Worm (Caenorhabditis elegans) whole organism, late embryonic: ENCODE data around the gene fbxb-26.

Source experiments
- C08G9.2 ChIP-seq: sonication (generic microtip); optimal IDR thresholded peaks from 2 replicates; lab custom pipeline; 2016; ENCODE audit warnings: mild to moderate bottlenecking, missing genetic modification characterization, moderate library complexity, missing compliant biosample characterization
- C38D4.7 ChIP-seq: fragments of 200-800 bp; sonication (Bioruptor generic); optimal IDR thresholded peaks from 2 replicates; lab custom pipeline; 2018; ENCODE audit warnings: mild to moderate bottlenecking, missing genetic modification characterization, moderate library complexity, missing compliant biosample characterization
- K02D7.2 ChIP-seq: sonication (generic microtip); optimal IDR thresholded peaks from 2 replicates; lab custom pipeline; 2017; ENCODE audit warnings: mild to moderate bottlenecking, missing genetic modification characterization, missing compliant biosample characterization
- K09A11.1 ChIP-seq: sonication (generic microtip); optimal IDR thresholded peaks from 2 replicates; lab custom pipeline; 2017; ENCODE audit warnings: antibody characterized with exemption, mild to moderate bottlenecking, missing genetic modification characterization, missing compliant biosample characterization; ENCODE audit not compliant: insufficient read depth
- T23F11.4 ChIP-seq: fragments of 200-800 bp; sonication (Bioruptor generic); optimal IDR thresholded peaks from 2 replicates; lab custom pipeline; 2018; ENCODE audit warnings: mild to moderate bottlenecking, missing genetic modification characterization, missing compliant biosample characterization
- ahr-1 ChIP-seq: sonication (generic microtip); optimal IDR thresholded peaks from 2 replicates; lab custom pipeline; 2016; ENCODE audit warnings: missing genetic modification characterization, missing compliant biosample characterization
- ama-1 ChIP-seq: fragments of 150-350 bp; optimal IDR thresholded peaks from 2 replicates; lab custom pipeline; 2014
- ceh-18 ChIP-seq: sonication (generic microtip); optimal IDR thresholded peaks from 2 replicates; lab custom pipeline; 2016; ENCODE audit warnings: missing genetic modification characterization, missing compliant biosample characterization
- ceh-19 ChIP-seq: fragments of 200-800 bp; sonication (Bioruptor generic); optimal IDR thresholded peaks from 2 replicates; lab custom pipeline; 2018; ENCODE audit warnings: mild to moderate bottlenecking, missing genetic modification characterization, missing compliant biosample characterization
- ceh-22 ChIP-seq: sonication (generic microtip); optimal IDR thresholded peaks from 2 replicates; lab custom pipeline; 2017; ENCODE audit warnings: missing biosample characterization, missing genetic modification characterization
- ceh-24 ChIP-seq: sonication (generic microtip); optimal IDR thresholded peaks from 2 replicates; lab custom pipeline; 2016; ENCODE audit warnings: mild to moderate bottlenecking, missing genetic modification characterization, missing compliant biosample characterization
- ceh-30 ChIP-seq: fragments of 150-350 bp; optimal IDR thresholded peaks from 2 replicates; lab custom pipeline; 2014; ENCODE audit warnings: missing biosample characterization, missing genetic modification characterization
- ceh-45 ChIP-seq: fragments of 200-800 bp; sonication (Bioruptor generic); IDR thresholded peaks from 2 replicates; pipeline ENCODE4 v1.3.6; 2022; ENCODE audit warnings: missing genetic modification reagents, missing genetic modification characterization, missing compliant biosample characterization
- ceh-48 ChIP-seq: sonication (generic microtip); optimal IDR thresholded peaks from 2 replicates; lab custom pipeline; 2016; ENCODE audit warnings: missing genetic modification characterization, inconsistent platforms, missing compliant biosample characterization
- ceh-9 ChIP-seq: sonication (generic microtip); optimal IDR thresholded peaks from 2 replicates; lab custom pipeline; 2016; ENCODE audit warnings: mild to moderate bottlenecking, missing genetic modification characterization, inconsistent platforms, missing compliant biosample characterization
- dve-1 ChIP-seq: sonication (generic microtip); optimal IDR thresholded peaks from 2 replicates; lab custom pipeline; 2017; ENCODE audit warnings: antibody characterized with exemption, mild to moderate bottlenecking, missing genetic modification characterization, missing compliant biosample characterization
- eyg-1 ChIP-seq: sonication (generic microtip); optimal IDR thresholded peaks from 2 replicates; lab custom pipeline; 2016; ENCODE audit warnings: missing genotype, missing genetic modification characterization, missing compliant biosample characterization
- fkh-10 ChIP-seq: fragments of 150-350 bp; optimal IDR thresholded peaks from 2 replicates; lab custom pipeline; 2014; ENCODE audit warnings: missing biosample characterization, missing genetic modification reagents, missing genetic modification characterization
- gmeb-2 ChIP-seq: sonication (generic microtip); optimal IDR thresholded peaks from 2 replicates; lab custom pipeline; 2016; ENCODE audit warnings: missing genetic modification characterization, inconsistent platforms, missing compliant biosample characterization
- hlh-13 ChIP-seq: fragments of 200-800 bp; sonication (Bioruptor generic); optimal IDR thresholded peaks from 2 replicates; lab custom pipeline; 2018; ENCODE audit warnings: mild to moderate bottlenecking, missing genetic modification characterization, missing compliant biosample characterization
- hlh-6 ChIP-seq: sonication (generic microtip); optimal IDR thresholded peaks from 2 replicates; lab custom pipeline; 2016; ENCODE audit warnings: missing genotype, missing genetic modification characterization, missing compliant biosample characterization
- lim-6 ChIP-seq: sonication (generic microtip); optimal IDR thresholded peaks from 2 replicates; lab custom pipeline; 2016; ENCODE audit warnings: missing genetic modification characterization, missing compliant biosample characterization
- madf-2 ChIP-seq: sonication (generic microtip); optimal IDR thresholded peaks from 2 replicates; lab custom pipeline; 2017; ENCODE audit warnings: missing genetic modification characterization, missing compliant biosample characterization
- mec-3 ChIP-seq: sonication (generic microtip); optimal IDR thresholded peaks from 2 replicates; lab custom pipeline; 2016; ENCODE audit warnings: borderline replicate concordance, missing genetic modification characterization, missing compliant biosample characterization
- nhr-232 ChIP-seq: sonication (generic microtip); optimal IDR thresholded peaks from 2 replicates; lab custom pipeline; 2016; ENCODE audit warnings: missing genetic modification characterization, missing compliant biosample characterization
- odd-2 ChIP-seq: sonication (generic microtip); optimal IDR thresholded peaks from 2 replicates; lab custom pipeline; 2017; ENCODE audit warnings: antibody characterized with exemption, mild to moderate bottlenecking, missing genetic modification characterization, missing compliant biosample characterization
- pat-9 ChIP-seq: fragments of 200-800 bp; sonication (Bioruptor generic); optimal IDR thresholded peaks from 2 replicates; lab custom pipeline; 2018; ENCODE audit warnings: mild to moderate bottlenecking, missing genetic modification characterization, moderate library complexity, missing compliant biosample characterization
- pax-1 ChIP-seq: fragments of 150-350 bp; optimal IDR thresholded peaks from 2 replicates; lab custom pipeline; 2014; ENCODE audit warnings: missing biosample characterization, missing genetic modification characterization
- pha-4 ChIP-seq: fragments of 150-350 bp; optimal IDR thresholded peaks from 2 replicates; lab custom pipeline; 2018; ENCODE audit warnings: missing biosample characterization, missing genetic modification reagents, missing genetic modification characterization
- pqm-1 ChIP-seq: sonication (generic microtip); optimal IDR thresholded peaks from 2 replicates; lab custom pipeline; 2016; ENCODE audit warnings: missing genetic modification characterization, missing compliant biosample characterization
- pros-1 ChIP-seq: fragments of 150-350 bp; optimal IDR thresholded peaks from 2 replicates; lab custom pipeline; 2014; ENCODE audit warnings: missing biosample characterization, missing genetic modification reagents, missing genetic modification characterization
- sdc-2 ChIP-seq: sonication (generic microtip); optimal IDR thresholded peaks from 2 replicates; lab custom pipeline; 2016; ENCODE audit warnings: missing genotype, missing genetic modification characterization, missing compliant biosample characterization
- sox-2 ChIP-seq: fragments of 200-800 bp; sonication (Bioruptor generic); IDR thresholded peaks from 2 replicates; pipeline ENCODE4 v1.3.6; 2022; ENCODE audit warnings: missing genetic modification reagents, missing genetic modification characterization, missing compliant biosample characterization
- tbx-2 ChIP-seq: sonication (generic microtip); optimal IDR thresholded peaks from 2 replicates; lab custom pipeline; 2016; ENCODE audit warnings: missing genetic modification characterization, missing compliant biosample characterization
- tbx-7 ChIP-seq: sonication (generic microtip); optimal IDR thresholded peaks from 2 replicates; lab custom pipeline; 2016; ENCODE audit warnings: missing genotype, missing genetic modification characterization, missing compliant biosample characterization
- ttx-3 ChIP-seq: sonication (generic microtip); optimal IDR thresholded peaks from 2 replicates; lab custom pipeline; 2016; ENCODE audit warnings: missing genetic modification reagents, missing genetic modification characterization, missing compliant biosample characterization
- unc-3 ChIP-seq, 2 experiments: fragments of 200-800 bp in 1 of 2; sonication (Bioruptor generic) in 1 of 2; sonication (generic microtip) in 1 of 2; conservative IDR thresholded peaks in 1 of 2; optimal IDR thresholded peaks in 1 of 2; 2 replicates each; pipeline versions ENCODE4 v1.3.6 to Lab custom; 2016 to 2022; ENCODE audit warnings: missing compliant biosample characterization in 2 of 2, missing genetic modification characterization in 2 of 2, missing genetic modification reagents in 1 of 2
- unc-42 ChIP-seq: sonication (generic microtip); optimal IDR thresholded peaks from 2 replicates; lab custom pipeline; 2016; ENCODE audit warnings: missing genotype, missing genetic modification characterization, missing compliant biosample characterization
- zip-5 ChIP-seq: sonication (generic microtip); optimal IDR thresholded peaks from 2 replicates; lab custom pipeline; 2016; ENCODE audit warnings: missing genetic modification characterization, missing compliant biosample characterization
- ztf-16 ChIP-seq: sonication (generic microtip); optimal IDR thresholded peaks from 2 replicates; lab custom pipeline; 2017; ENCODE audit warnings: missing genetic modification characterization, missing compliant biosample characterization

Gene fbxb-26

ce11 chrII:1666025-1666424 lies 16.3 kb upstream of the fbxb-26 start, which contains the start of gene srlf-29:
srlf-29 (plus strand) TSS chrII:1666325.
- TF ChIP-seq ceh-18 (no peak), unc-3 (GFP tag; conservative IDR thresholded peaks at IDR 0.05; lab: Robert Waterston, UW) (no peak), unc-3 (tag; optimal IDR thresholded peaks at IDR 0.05; lab: Kevin White, UChicago) (no peak), gmeb-2 (tag; lab: Kevin White, UChicago) (no peak), ama-1 (lab: Kevin White, UChicago) (no peak), zip-5 (tag; lab: Kevin White, UChicago) (no peak), pros-1 (no peak), unc-42 (tag; lab: Kevin White, UChicago) (no peak)

- TF ChIP-seq K02D7.2 (tag; lab: Kevin White, UChicago) (no peak), odd-2 (no peak), C38D4.7 (GFP tag; lab: Kevin White, UChicago) (no peak), pax-1 (no peak), pat-9 (no peak), sdc-2 (tag; lab: Kevin White, UChicago) (no peak), lim-6 (tag; lab: Kevin White, UChicago) (no peak), ceh-9 (tag; lab: Kevin White, UChicago) (no peak), tbx-2 (no peak), madf-2 (tag; lab: Kevin White, UChicago) (no peak), hlh-13 (no peak), ceh-22 (tag; lab: Kevin White, UChicago) (no peak), ztf-16 (no peak), ceh-19 (no peak)
These were observed 13.4 kb upstream of the fbxb-26 start, which contains the start of gene srw-97 for ce11 chrII:1668913-1669312. srw-97 (minus strand) TSS chrII:1669013.

ce11 chrII:1670260-1670879 lies 11.9 kb upstream of the fbxb-26 start, which contains the start of gene nhx-6:
nhx-6 (plus strand) TSS chrII:1670829.
- no peak for TF ChIP-seq tbx-7
- TF ChIP-seq pqm-1, result no peak
- TF ChIP-seq ceh-30 (tag; lab: Kevin White, UChicago), result no peak
- no peak for TF ChIP-seq ceh-45 (GFP tag; lab: Robert Waterston, UW)
- no peak for TF ChIP-seq gmeb-2 (tag; lab: Kevin White, UChicago)
- no peak for TF ChIP-seq madf-2 (tag; lab: Kevin White, UChicago)
- no peak for TF ChIP-seq eyg-1 (tag; lab: Kevin White, UChicago)
- TF ChIP-seq ceh-24, result no peak
- no peak for TF ChIP-seq fkh-10 (GFP tag; lab: Kevin White, UChicago)
- TF ChIP-seq sdc-2 (tag; lab: Kevin White, UChicago), result no peak
- no peak for TF ChIP-seq C08G9.2

DNA sequence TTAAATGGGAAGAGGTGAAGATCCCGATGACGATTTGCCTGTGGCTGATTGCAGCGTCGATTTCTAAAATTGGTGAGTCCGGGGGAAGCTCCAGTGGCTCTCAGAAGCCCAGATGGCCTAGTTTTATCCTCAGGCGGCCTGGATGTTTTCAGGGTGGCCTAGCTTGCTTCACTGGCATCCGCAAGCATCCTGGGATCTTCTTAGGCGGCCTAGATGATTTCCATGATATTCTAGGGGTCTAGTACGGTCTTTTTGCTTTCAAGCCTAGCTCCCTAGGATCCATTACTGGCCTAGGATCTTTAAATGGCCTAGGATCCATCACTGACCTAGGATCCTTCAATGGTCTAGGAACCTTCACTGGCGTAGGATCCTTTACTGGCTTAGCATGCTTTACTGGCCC lies 11.3 kb upstream of the fbxb-26 start:
- no peak for TF ChIP-seq sox-2
- no peak for TF ChIP-seq tbx-2
- no peak for TF ChIP-seq T23F11.4 (GFP tag; lab: Kevin White, UChicago)
- no peak for TF ChIP-seq ama-1 (lab: Kevin White, UChicago)
- no peak for TF ChIP-seq ttx-3
- no peak for TF ChIP-seq K02D7.2 (tag; lab: Kevin White, UChicago)
- TF ChIP-seq dve-1, result no peak
- no peak for TF ChIP-seq pha-4
- TF ChIP-seq hlh-6, result no peak
- no peak for TF ChIP-seq ceh-48 (tag; lab: Kevin White, UChicago)
- no peak for TF ChIP-seq ahr-1 (tag; lab: Kevin White, UChicago)
- no peak for TF ChIP-seq ceh-45 (GFP tag; lab: Robert Waterston, UW)
- no peak for TF ChIP-seq nhr-232 (tag; lab: Kevin White, UChicago)
- no peak for TF ChIP-seq mec-3
- no peak for TF ChIP-seq ceh-19
- TF ChIP-seq ztf-16, result no peak
- no peak for TF ChIP-seq K09A11.1
